Fruit fly (Drosophila melanogaster): ENCODE measurements around the gene CG12795.

- TF ChIP-seq CG8478 (optimal IDR thresholded peaks at IDR 0.05) = no peak
- no peak for TF ChIP-seq CTCF (optimal IDR thresholded peaks at IDR 0.05)
Measured at dm6 chr2L:3439502-3439901, 12.8 kb upstream of the CG12795 start.
